Worm (Caenorhabditis elegans) whole organism, midembryonic: ENCODE measurements around the gene R13D11.3.

Experiments
- T22C8.4 ChIP-seq: fragments of 200-800 bp; sonication (Bioruptor generic); IDR thresholded peaks from 2 replicates; pipeline ENCODE4 v1.3.6; 2022; ENCODE audit warnings: missing genetic modification characterization, missing compliant biosample characterization
- cog-1 ChIP-seq: sonication (generic microtip); optimal IDR thresholded peaks from 2 replicates; lab custom pipeline; 2016; ENCODE audit warnings: missing genetic modification characterization, missing compliant biosample characterization
- flt-1 ChIP-seq: fragments of 200-800 bp; sonication (Bioruptor generic); IDR thresholded peaks from 2 replicates; pipeline ENCODE4 v1.3.6; 2022; ENCODE audit warnings: missing genetic modification characterization, missing compliant biosample characterization
- klf-2 ChIP-seq: fragments of 200-800 bp; sonication (Bioruptor generic); conservative IDR thresholded peaks from 2 replicates; pipeline ENCODE4 v1.3.6; 2022; ENCODE audit warnings: missing genetic modification reagents, missing genetic modification characterization, missing compliant biosample characterization
- med-1 ChIP-seq: sonication (generic microtip); optimal IDR thresholded peaks from 2 replicates; lab custom pipeline; 2017; ENCODE audit warnings: missing genetic modification characterization, mild to moderate bottlenecking, missing compliant biosample characterization, antibody characterized with exemption, missing genetic modification reagents; ENCODE audit not compliant: insufficient read depth
- ref-1 ChIP-seq: fragments of 200-800 bp; sonication (Bioruptor generic); conservative IDR thresholded peaks from 2 replicates; pipeline ENCODE4 v1.3.6; 2022; ENCODE audit warnings: missing genetic modification reagents, missing genetic modification characterization, missing compliant biosample characterization
- tab-1 ChIP-seq: fragments of 200-800 bp; sonication (Bioruptor generic); IDR thresholded peaks from 2 replicates; pipeline ENCODE4 v1.3.6; 2022; ENCODE audit warnings: missing genetic modification characterization, missing compliant biosample characterization
- ztf-23 ChIP-seq: fragments of 200-800 bp; sonication (Bioruptor generic); IDR thresholded peaks from 2 replicates; pipeline ENCODE4 v1.3.6; 2022; ENCODE audit warnings: missing genetic modification reagents, missing genetic modification characterization, missing compliant biosample characterization
- ztf-29 ChIP-seq: fragments of 200-800 bp; sonication (Bioruptor generic); IDR thresholded peaks from 2 replicates; pipeline ENCODE4 v1.3.6; 2022; ENCODE audit warnings: missing genetic modification reagents, missing genetic modification characterization, missing compliant biosample characterization

Gene R13D11.3

DNA sequence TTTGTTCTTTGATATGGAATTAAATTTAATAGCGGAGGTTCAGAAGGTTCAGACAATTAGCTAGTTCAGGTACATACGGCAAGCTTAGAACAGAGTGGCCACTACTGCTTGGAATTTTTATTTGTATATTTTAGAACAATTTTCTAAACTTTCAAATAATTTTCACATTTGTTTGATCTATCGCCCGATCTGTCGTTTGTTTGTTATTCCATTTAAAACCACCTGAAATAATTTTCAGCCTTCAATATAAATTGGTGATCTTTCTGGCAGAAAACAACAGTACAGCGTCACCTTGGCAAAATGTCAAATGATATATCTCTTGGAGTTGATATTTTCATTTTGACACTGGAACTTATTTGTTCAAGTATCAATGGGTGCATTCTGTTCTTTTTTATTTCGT, at the start of gene R13D11.3:
Gene R13D11.3, plus strand, starts transcription at position 301 of the 400 bp plus-strand sequence.
- no peak for TF ChIP-seq med-1 (GFP tag; lab: Kevin White, UChicago)
- no peak for TF ChIP-seq flt-1 (GFP tag; lab: Robert Waterston, UW)
- TF ChIP-seq ztf-29 (GFP tag; lab: Robert Waterston, UW), result no peak
- TF ChIP-seq ref-1, result no peak
- no peak for TF ChIP-seq ztf-23 (GFP tag; lab: Robert Waterston, UW)
- no peak for TF ChIP-seq klf-2 (GFP tag; lab: Robert Waterston, UW)
- no peak for TF ChIP-seq tab-1 (GFP tag; lab: Robert Waterston, UW)
- no peak for TF ChIP-seq T22C8.4
- no peak for TF ChIP-seq cog-1 (tag; lab: Kevin White, UChicago)

DNA sequence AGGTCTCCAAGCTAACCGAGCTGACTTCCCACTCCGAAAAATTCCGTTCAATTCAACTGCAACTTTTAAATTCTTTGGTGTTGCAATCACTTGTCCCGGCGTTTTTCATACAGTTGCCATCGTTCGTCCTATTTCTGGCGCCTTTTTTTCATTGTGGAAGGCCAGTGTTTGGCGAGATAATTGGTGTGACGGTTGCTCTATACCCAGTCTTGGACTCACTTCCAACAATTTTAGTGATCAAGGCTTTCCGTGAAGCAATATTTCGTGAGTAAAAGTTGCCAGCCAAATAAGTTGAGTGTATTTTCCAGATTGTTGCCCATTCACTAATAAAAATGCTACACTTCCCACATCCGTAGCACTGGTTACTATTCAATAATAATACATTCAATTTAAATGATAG, 42.6 kb upstream of the R13D11.3 start:
- no peak for TF ChIP-seq tab-1 (GFP tag; lab: Robert Waterston, UW)
- no peak for TF ChIP-seq ztf-23 (GFP tag; lab: Robert Waterston, UW)
- TF ChIP-seq flt-1 (GFP tag; lab: Robert Waterston, UW), result no peak
- TF ChIP-seq klf-2 (GFP tag; lab: Robert Waterston, UW), result no peak
- no peak for TF ChIP-seq ztf-29 (GFP tag; lab: Robert Waterston, UW)
- no peak for TF ChIP-seq ref-1
- no peak for TF ChIP-seq cog-1 (tag; lab: Kevin White, UChicago)
- TF ChIP-seq med-1 (GFP tag; lab: Kevin White, UChicago), result no peak
- TF ChIP-seq T22C8.4, result no peak

DNA sequence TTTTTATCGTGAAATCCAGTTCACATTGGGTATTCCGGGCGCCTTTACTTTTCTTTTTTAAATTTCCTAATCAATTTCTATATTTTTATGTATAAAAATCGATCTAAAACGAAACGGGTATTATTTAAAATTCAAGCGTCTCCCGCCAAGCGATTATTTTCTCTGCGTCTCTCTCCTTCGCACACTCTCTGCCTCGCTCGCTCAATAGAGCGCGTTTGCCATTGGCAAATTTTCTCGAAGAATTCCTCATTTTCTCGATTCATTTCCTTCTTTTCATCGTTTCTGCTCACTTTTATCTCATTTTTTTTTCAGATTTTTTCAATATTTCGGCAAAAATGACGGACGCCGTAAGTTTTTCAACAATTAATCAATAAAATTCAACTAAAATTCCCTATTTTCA, 41.6 kb upstream of the R13D11.3 start, which contains the start of gene sti-1:
Gene sti-1, plus strand, starts transcription at position 263 of the 400 bp plus-strand sequence.
- no peak for TF ChIP-seq klf-2 (GFP tag; lab: Robert Waterston, UW)
- TF ChIP-seq ref-1, result no peak
- TF ChIP-seq med-1 (GFP tag; lab: Kevin White, UChicago), result peak; percentile 18
- peak; percentile 68 for TF ChIP-seq cog-1 (tag; lab: Kevin White, UChicago)

DNA sequence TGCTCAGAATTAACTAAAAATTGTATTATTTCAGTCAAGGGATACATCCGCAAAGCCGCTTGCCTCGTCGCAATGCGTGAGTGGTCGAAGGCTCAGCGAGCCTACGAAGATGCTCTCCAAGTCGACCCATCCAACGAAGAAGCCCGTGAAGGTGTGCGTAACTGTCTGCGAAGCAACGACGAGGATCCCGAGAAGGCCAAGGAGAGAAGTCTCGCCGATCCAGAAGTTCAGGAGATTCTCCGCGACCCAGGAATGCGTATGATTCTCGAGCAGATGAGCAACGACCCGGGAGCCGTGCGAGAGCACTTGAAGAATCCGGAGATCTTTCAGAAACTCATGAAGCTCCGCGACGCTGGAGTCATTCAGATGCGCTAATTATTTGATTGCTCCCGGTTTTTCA, 40.5 kb upstream of the R13D11.3 start:
- TF ChIP-seq cog-1 (tag; lab: Kevin White, UChicago) (no peak), T22C8.4 (no peak)

DNA sequence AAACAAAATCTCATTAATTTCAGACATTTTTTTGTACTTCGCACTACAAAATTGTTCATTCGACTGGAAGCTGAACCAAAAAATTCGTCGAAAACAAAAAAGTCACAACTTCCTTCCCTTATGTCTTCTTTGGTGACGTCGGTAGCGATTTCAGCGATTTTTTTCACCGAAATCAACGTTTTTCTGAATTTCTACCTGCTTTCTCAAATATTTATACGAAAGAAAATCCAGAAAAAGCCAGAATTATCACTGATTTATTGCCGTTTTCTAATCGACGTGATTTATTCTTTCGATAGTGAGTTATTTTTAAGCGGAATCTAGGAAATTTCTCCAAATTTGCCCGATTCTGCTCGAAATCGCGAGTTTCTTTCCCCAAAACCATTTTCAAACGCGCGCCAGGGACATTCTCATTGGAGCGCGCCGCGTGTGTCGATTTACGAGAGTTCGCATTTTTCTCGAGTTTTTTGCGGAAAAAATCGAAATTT, 39.9 kb upstream of the R13D11.3 start, which contains the start of gene srbc-58:
Gene srbc-58, plus strand, starts transcription at position 121 of the 485 bp plus-strand sequence.
- no peak for TF ChIP-seq ztf-23 (GFP tag; lab: Robert Waterston, UW)
- TF ChIP-seq tab-1 (GFP tag; lab: Robert Waterston, UW), result no peak
- no peak for TF ChIP-seq med-1 (GFP tag; lab: Kevin White, UChicago)
- TF ChIP-seq ref-1, result no peak
- no peak for TF ChIP-seq cog-1 (tag; lab: Kevin White, UChicago)
- no peak for TF ChIP-seq klf-2 (GFP tag; lab: Robert Waterston, UW)
- no peak for TF ChIP-seq flt-1 (GFP tag; lab: Robert Waterston, UW)
- no peak for TF ChIP-seq T22C8.4
- no peak for TF ChIP-seq ztf-29 (GFP tag; lab: Robert Waterston, UW)

DNA sequence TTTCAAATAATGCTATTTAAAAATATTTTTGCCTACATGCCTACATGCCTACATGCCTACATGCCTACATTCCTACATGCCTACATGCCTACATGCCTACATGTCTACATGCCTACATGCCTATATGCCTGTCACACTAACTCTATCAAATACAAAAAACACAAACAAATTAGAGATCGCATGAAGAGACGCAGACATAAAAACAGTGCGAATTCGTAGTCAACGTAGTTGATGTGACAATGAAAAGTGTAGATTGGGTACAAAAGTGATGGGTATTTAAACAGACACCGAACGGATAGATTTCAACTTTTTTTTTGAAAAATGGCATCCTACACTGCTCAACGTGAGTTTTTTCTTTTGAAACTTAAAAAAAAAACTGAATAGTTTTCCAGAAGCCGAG, 37.5 kb upstream of the R13D11.3 start, which contains the start of gene R09E12.9:
Gene R09E12.9, plus strand, starts transcription at position 316 of the 400 bp plus-strand sequence.
- TF ChIP-seq tab-1 (GFP tag; lab: Robert Waterston, UW) (no peak), cog-1 (tag; lab: Kevin White, UChicago) (no peak), ref-1 (no peak), T22C8.4 (no peak), ztf-23 (GFP tag; lab: Robert Waterston, UW) (no peak)

DNA sequence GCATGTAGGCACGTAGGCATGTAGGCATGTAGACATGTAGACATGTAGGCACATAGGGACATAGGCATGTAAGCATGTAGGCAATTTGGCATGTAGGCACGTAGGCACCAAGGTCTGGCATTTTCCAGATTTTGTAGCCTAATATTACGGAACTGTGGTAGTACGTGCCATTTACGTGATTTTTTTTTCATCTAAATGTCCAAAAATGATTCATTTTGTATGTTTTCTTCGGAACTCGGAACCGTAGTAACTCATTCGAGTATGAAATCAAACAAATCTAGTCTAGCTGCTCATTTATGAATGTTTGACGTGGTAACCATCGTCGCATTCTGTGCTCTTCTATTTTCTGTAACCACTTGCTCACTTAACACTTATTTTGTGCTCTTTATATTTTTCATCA, 36.5 kb upstream of the R13D11.3 start, which contains the start of gene srbc-59:
Gene srbc-59, plus strand, starts transcription at position 301 of the 400 bp plus-strand sequence.
- TF ChIP-seq med-1 (GFP tag; lab: Kevin White, UChicago), result no peak
- TF ChIP-seq klf-2 (GFP tag; lab: Robert Waterston, UW), result no peak
- TF ChIP-seq tab-1 (GFP tag; lab: Robert Waterston, UW), result no peak
- TF ChIP-seq ztf-29 (GFP tag; lab: Robert Waterston, UW), result no peak
- TF ChIP-seq ref-1, result no peak
- TF ChIP-seq cog-1 (tag; lab: Kevin White, UChicago), result no peak
- TF ChIP-seq ztf-23 (GFP tag; lab: Robert Waterston, UW), result no peak
- TF ChIP-seq T22C8.4, result no peak
- TF ChIP-seq flt-1 (GFP tag; lab: Robert Waterston, UW), result no peak

DNA sequence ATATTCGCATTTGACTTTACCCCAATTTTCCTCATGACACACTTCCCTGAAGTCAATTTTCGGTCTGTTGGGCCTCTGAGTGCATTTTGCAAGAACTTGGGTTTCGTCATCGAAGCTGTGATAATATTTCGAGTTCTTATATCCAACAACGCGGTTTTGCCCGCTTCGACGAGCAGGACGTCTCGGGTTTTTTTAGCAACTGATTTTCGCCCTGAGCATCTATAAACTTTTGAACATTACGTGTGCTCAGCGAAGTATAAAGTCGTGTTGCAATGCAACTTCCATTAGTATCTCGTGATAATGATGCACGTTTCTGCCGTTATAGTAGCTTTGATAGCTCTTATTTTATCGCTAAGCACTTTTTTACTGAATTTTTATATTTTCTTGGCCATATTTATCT, 34.8 kb upstream of the R13D11.3 start, which contains the start of gene srbc-60:
Gene srbc-60, plus strand, starts transcription at position 301 of the 400 bp plus-strand sequence.
- TF ChIP-seq T22C8.4 (no peak), tab-1 (GFP tag; lab: Robert Waterston, UW) (no peak), med-1 (GFP tag; lab: Kevin White, UChicago) (no peak), cog-1 (tag; lab: Kevin White, UChicago) (no peak), ztf-29 (GFP tag; lab: Robert Waterston, UW) (no peak), ztf-23 (GFP tag; lab: Robert Waterston, UW) (no peak), klf-2 (GFP tag; lab: Robert Waterston, UW) (no peak), ref-1 (no peak), flt-1 (GFP tag; lab: Robert Waterston, UW) (no peak)

DNA sequence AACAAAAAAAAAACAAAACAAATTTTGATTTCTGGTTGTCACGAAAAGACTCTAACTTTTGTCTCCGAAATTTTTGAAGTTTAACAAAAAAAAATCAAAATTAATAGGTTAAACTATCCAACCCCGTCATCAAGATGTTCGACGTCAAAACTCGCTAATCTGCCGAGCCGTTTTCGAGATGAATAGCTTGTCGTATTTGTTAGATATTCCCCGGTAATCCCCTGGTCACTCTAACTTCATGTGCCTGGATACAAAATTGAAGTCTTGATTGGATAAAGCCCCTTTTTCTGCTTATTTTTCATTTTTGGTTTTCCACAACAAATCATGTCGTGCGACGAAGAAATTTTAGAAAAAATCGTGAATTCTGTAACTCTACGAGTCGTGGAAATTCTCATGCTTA, 32.4 kb upstream of the R13D11.3 start, which contains the start of gene srab-16:
Gene srab-16, plus strand, starts transcription at position 301 of the 400 bp plus-strand sequence.
- TF ChIP-seq ztf-29 (GFP tag; lab: Robert Waterston, UW), result no peak
- TF ChIP-seq med-1 (GFP tag; lab: Kevin White, UChicago), result no peak
- no peak for TF ChIP-seq cog-1 (tag; lab: Kevin White, UChicago)
- no peak for TF ChIP-seq T22C8.4
- TF ChIP-seq ref-1, result no peak
- no peak for TF ChIP-seq tab-1 (GFP tag; lab: Robert Waterston, UW)
- TF ChIP-seq ztf-23 (GFP tag; lab: Robert Waterston, UW), result no peak
- TF ChIP-seq klf-2 (GFP tag; lab: Robert Waterston, UW), result no peak

DNA sequence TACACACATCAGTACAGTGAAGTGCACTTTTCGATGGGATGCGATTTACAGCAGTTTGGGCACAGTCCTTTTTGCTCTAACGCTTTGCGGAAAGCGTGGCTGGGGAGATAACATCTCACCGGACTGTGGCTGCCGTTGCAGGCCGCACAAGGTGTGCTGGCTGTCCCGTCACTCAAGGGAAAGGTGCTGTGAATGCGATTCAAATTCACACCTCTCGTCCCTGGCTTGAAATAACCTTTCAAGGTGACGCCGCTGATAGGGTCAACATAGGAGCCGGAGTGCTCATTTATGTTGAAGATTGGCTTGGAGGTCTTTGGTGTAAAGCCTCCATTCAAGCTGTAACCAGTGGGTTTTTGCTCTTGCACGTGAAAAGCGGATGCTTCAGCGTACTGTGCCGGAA, 20.7 kb upstream of the R13D11.3 start:
- TF ChIP-seq ztf-29 (GFP tag; lab: Robert Waterston, UW), result no peak
- TF ChIP-seq ref-1, result no peak
- no peak for TF ChIP-seq klf-2 (GFP tag; lab: Robert Waterston, UW)
- no peak for TF ChIP-seq ztf-23 (GFP tag; lab: Robert Waterston, UW)
- TF ChIP-seq flt-1 (GFP tag; lab: Robert Waterston, UW), result no peak
- TF ChIP-seq med-1 (GFP tag; lab: Kevin White, UChicago), result no peak
- TF ChIP-seq T22C8.4, result no peak
- TF ChIP-seq cog-1 (tag; lab: Kevin White, UChicago), result no peak
- TF ChIP-seq tab-1 (GFP tag; lab: Robert Waterston, UW), result no peak
